Comparison of ENCODE assay signal across 1 worm cellular context in the genomic region with DNA sequence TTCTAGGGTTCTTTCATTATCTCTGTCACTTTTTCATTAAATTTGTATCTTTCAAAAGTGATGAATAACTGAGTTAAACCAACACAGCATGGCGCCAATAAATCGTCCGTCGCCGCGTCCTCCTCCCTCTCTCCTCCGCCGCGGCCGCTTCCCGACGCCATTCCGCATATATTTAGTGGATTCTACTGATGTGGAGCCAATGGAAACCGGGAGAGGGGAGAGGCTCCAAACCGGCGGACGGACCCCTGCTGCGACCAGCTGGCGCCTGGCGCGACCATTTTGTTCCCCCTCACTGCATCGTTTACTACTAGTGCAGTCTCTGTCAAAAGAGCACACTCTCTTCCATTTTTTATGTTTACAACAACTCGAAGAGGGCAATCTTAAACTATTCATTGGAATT.
A peak's percentile ranks its signal among the peaks of the same experiment; 100 is the strongest.
TF ChIP-seq lines count a peak whose summit lies in the region.

No protein-coding gene starts in this region.

TF ChIP-seq in whole organism, L4 larva, 104 proteins besides CTCF, POLR2A, EP300 and RAD21 (continued from another document):
- TF ChIP-seq jun-1 (tag; optimal IDR thresholded peaks at IDR 0.05; lab: Kevin White, UChicago) = no peak
- TF ChIP-seq ces-1 (GFP tag; optimal IDR thresholded peaks at IDR 0.05; lab: Kevin White, UChicago) = no peak
- TF ChIP-seq fos-1 (tag; optimal IDR thresholded peaks at IDR 0.05; lab: Kevin White, UChicago) = no peak
- TF ChIP-seq dmd-8 (GFP tag; IDR thresholded peaks at IDR 0.05; lab: Robert Waterston, UW) = no peak
- TF ChIP-seq lir-3 (tag; optimal IDR thresholded peaks at IDR 0.05; lab: Kevin White, UChicago) = no peak
- no peak for TF ChIP-seq rbr-2 (tag; optimal IDR thresholded peaks at IDR 0.05; lab: Kevin White, UChicago)
- peak; percentile 26 for TF ChIP-seq hlh-11 (tag; optimal IDR thresholded peaks at IDR 0.05; lab: Kevin White, UChicago)
- TF ChIP-seq attf-4 (tag; optimal IDR thresholded peaks at IDR 0.05; lab: Kevin White, UChicago) = no peak
- TF ChIP-seq sdz-12 (GFP tag; optimal IDR thresholded peaks at IDR 0.05; lab: Kevin White, UChicago) = no peak
